Worm (Caenorhabditis elegans): Measurements from ENCODE around the gene F54D8.10.

Gene F54D8.10

ce11 chrIII:5102616-5103015 lies 8.0 kb downstream of the F54D8.10 start, which contains the start of gene F54D8.6:
TSS of gene F54D8.6 (plus strand) at chrIII:5102985.
- TF ChIP-seq xbp-1 (tag; optimal IDR thresholded peaks at IDR 0.05) (peak; percentile 46), ama-1 (optimal IDR thresholded peaks at IDR 0.05) (no peak), ceh-90 (tag; optimal IDR thresholded peaks at IDR 0.05) (no peak), snpc-4 (tag; optimal IDR thresholded peaks at IDR 0.05) (no peak), ceh-63 (GFP tag; optimal IDR thresholded peaks at IDR 0.05) (no peak), lsy-2 (tag; optimal IDR thresholded peaks at IDR 0.05) (peak; percentile 46 to 81), efl-1 (optimal IDR thresholded peaks at IDR 0.05) (peak; percentile 74 to 76), efl-1 (GFP tag; optimal IDR thresholded peaks at IDR 0.05 in 1 of 2) (peak; percentile 65 to 95), unc-30 (tag; optimal IDR thresholded peaks at IDR 0.05) (no peak), hpl-2 (GFP tag; optimal IDR thresholded peaks at IDR 0.05) (no peak), vab-15 (tag; optimal IDR thresholded peaks at IDR 0.05) (no peak), lin-14 (GFP tag; optimal IDR thresholded peaks at IDR 0.05) (peak; percentile 56), unc-98 (GFP tag; IDR thresholded peaks at IDR 0.05) (no peak), hlh-17 (GFP tag; optimal IDR thresholded peaks at IDR 0.05; ENCODE audit: borderline replicate concordance) (no peak), nhr-90 (tag; optimal IDR thresholded peaks at IDR 0.05; ENCODE audit: poor library complexity) (peak; percentile 36), nhr-19 (GFP tag; conservative IDR thresholded peaks at IDR 0.05) (peak; percentile 37; the same call in 1 of the 2 replicates), C04F5.9 (tag; optimal IDR thresholded peaks at IDR 0.05) (no peak), blmp-1 (tag; optimal IDR thresholded peaks at IDR 0.05) (peak; percentile 43), pax-3 (tag; optimal IDR thresholded peaks at IDR 0.05) (peak; percentile 32), efl-3 (GFP tag; optimal IDR thresholded peaks at IDR 0.05) (no peak), ces-1 (GFP tag; optimal IDR thresholded peaks at IDR 0.05) (no peak), irx-1 (tag; optimal IDR thresholded peaks at IDR 0.05) (no peak), nhr-47 (tag; optimal IDR thresholded peaks at IDR 0.05) (peak; percentile 37), nhr-11 (tag; optimal IDR thresholded peaks at IDR 0.05) (no peak), mab-9 (GFP tag; IDR thresholded peaks at IDR 0.05) (no peak), tlp-1 (tag; optimal IDR thresholded peaks at IDR 0.05) (no peak), egl-13 (tag; optimal IDR thresholded peaks at IDR 0.05) (no peak), sup-37 (GFP tag; optimal IDR thresholded peaks at IDR 0.05) (no peak), C16A3.4 (tag; optimal IDR thresholded peaks at IDR 0.05) (peak; percentile 77), snu-23 (GFP tag; optimal IDR thresholded peaks at IDR 0.05) (peak; percentile 57), ceh-82 (tag; optimal IDR thresholded peaks at IDR 0.05) (peak; percentile 13 to 49 (median 39)), C34B4.2 (tag; optimal IDR thresholded peaks at IDR 0.05) (no peak), Y116A8C.19 (tag; optimal IDR thresholded peaks at IDR 0.05; ENCODE audit: borderline replicate concordance) (no peak), nhr-237 (tag; optimal IDR thresholded peaks at IDR 0.05) (no peak), rnt-1 (tag; optimal IDR thresholded peaks at IDR 0.05) (peak; percentile 82), aha-1 (tag; optimal IDR thresholded peaks at IDR 0.05) (no peak), zip-4 (GFP tag; optimal IDR thresholded peaks at IDR 0.05) (no peak), isw-1 (GFP tag; IDR thresholded peaks at IDR 0.05) (peak; percentile 27; the same call in 1 of the 2 replicates), mep-1 (tag; optimal IDR thresholded peaks at IDR 0.05) (peak; percentile 67), egl-27 (tag; optimal IDR thresholded peaks at IDR 0.05) (no peak), nhr-28 (tag; optimal IDR thresholded peaks at IDR 0.05) (no peak), mef-2 (tag; optimal IDR thresholded peaks at IDR 0.05) (no peak), fkh-4 (tag; optimal IDR thresholded peaks at IDR 0.05; ENCODE audit: borderline replicate concordance) (no peak), sptf-1 (tag; optimal IDR thresholded peaks at IDR 0.05) (no peak), F16B12.6 (tag; optimal IDR thresholded peaks at IDR 0.05) (peak; percentile 37), mdl-1 (tag; optimal IDR thresholded peaks at IDR 0.05) (peak in 1 of 2 experiments; percentile 28), nhr-77 (tag; optimal IDR thresholded peaks at IDR 0.05) (no peak), zag-1 (tag; optimal IDR thresholded peaks at IDR 0.05) (no peak), alr-1 (tag; optimal IDR thresholded peaks at IDR 0.05; ENCODE audit: borderline replicate concordance) (no peak), unc-62 (GFP tag; optimal IDR thresholded peaks at IDR 0.05) (no peak), nhr-71 (tag; optimal IDR thresholded peaks at IDR 0.05) (peak; percentile 42), grh-1 (GFP tag; IDR thresholded peaks at IDR 0.05) (no peak), lin-13 (GFP tag; optimal IDR thresholded peaks at IDR 0.05) (no peak), dsc-1 (tag; optimal IDR thresholded peaks at IDR 0.05) (no peak)
